Fruit fly (Drosophila melanogaster) whole organism, embryonic: ENCODE data around the gene PLCXD.

Experiments used
- Atf-2 ChIP-seq: fragments of 200-800 bp; sonication (Bioruptor generic); optimal IDR thresholded peaks from 2 replicates; lab custom pipeline; 2016; ENCODE audit warnings: missing biosample characterization, missing genetic modification characterization
- CG11247 ChIP-seq: fragments of 200-800 bp; sonication (Bioruptor generic); IDR thresholded peaks from 2 replicates; pipeline ENCODE4 v1.3.6; 2022; ENCODE audit warnings: missing biosample characterization, missing genetic modification characterization
- CG11560 ChIP-seq: fragments of 200-800 bp; sonication (Bioruptor generic); IDR thresholded peaks from 3 replicates; pipeline ENCODE4 v1.3.6; 2022; ENCODE audit warnings: missing biosample characterization, missing genetic modification characterization
- CG12236 ChIP-seq: fragments of 200-800 bp; sonication (Bioruptor generic); optimal IDR thresholded peaks from 2 replicates; lab custom pipeline; 2016; ENCODE audit warnings: missing biosample characterization, missing genetic modification characterization
- CG12659 ChIP-seq: fragments of 200-800 bp; sonication (Bioruptor generic); optimal IDR thresholded peaks from 3 replicates; lab custom pipeline; 2017; ENCODE audit warnings: mild to moderate bottlenecking, missing biosample characterization, missing genetic modification reagents, missing genetic modification characterization
- CG14050 ChIP-seq: fragments of 200-800 bp; sonication (Bioruptor generic); IDR thresholded peaks from 3 replicates; pipeline ENCODE4 v1.3.6; 2022; ENCODE audit warnings: missing biosample characterization, missing genetic modification characterization
- CG14667 ChIP-seq: fragments of 200-800 bp; sonication (Bioruptor generic); IDR thresholded peaks from 2 replicates; pipeline ENCODE4 v1.3.6; 2022; ENCODE audit warnings: missing biosample characterization, missing genetic modification characterization
- CG14860 ChIP-seq: fragments of 200-800 bp; sonication (Bioruptor generic); IDR thresholded peaks from 3 replicates; pipeline ENCODE4 v1.3.6; 2022; ENCODE audit warnings: missing biosample characterization, missing genetic modification characterization; ENCODE audit not compliant: partially characterized antibody
- CG15479 ChIP-seq: fragments of 200-800 bp; sonication (Bioruptor generic); optimal IDR thresholded peaks from 3 replicates; lab custom pipeline; 2019; ENCODE audit warnings: missing biosample characterization, mild to moderate bottlenecking, missing genetic modification characterization, moderate library complexity
- CG15514 ChIP-seq: fragments of 200-800 bp; sonication (Bioruptor generic); optimal IDR thresholded peaks from 3 replicates; lab custom pipeline; 2017; ENCODE audit warnings: missing biosample characterization, missing genetic modification characterization, mild to moderate bottlenecking, moderate library complexity, missing genetic modification reagents
- CG16815 ChIP-seq: fragments of 200-800 bp; sonication (Bioruptor generic); optimal IDR thresholded peaks from 3 replicates; lab custom pipeline; 2017; ENCODE audit warnings: missing biosample characterization, mild to moderate bottlenecking, missing genetic modification characterization
- CG6689 ChIP-seq: fragments of 200-800 bp; sonication (Bioruptor generic); IDR thresholded peaks from 2 replicates; pipeline ENCODE4 v1.3.6; 2022; ENCODE audit warnings: missing biosample characterization, missing genetic modification characterization
- CG6791 ChIP-seq: fragments of 200-800 bp; sonication (Bioruptor generic); IDR thresholded peaks from 3 replicates; pipeline ENCODE4 v1.3.6; 2022; ENCODE audit warnings: missing biosample characterization, missing genetic modification characterization; ENCODE audit not compliant: partially characterized antibody
- CG8290 ChIP-seq, 3 experiments: fragments of 200-800 bp; sonication (Bioruptor generic); optimal IDR thresholded peaks; 2 replicates each; lab custom pipeline; 2016 to 2019; ENCODE audit warnings: missing biosample characterization in 3 of 3, missing genetic modification characterization in 3 of 3, mild to moderate bottlenecking in 2 of 3, moderate library complexity in 1 of 3
- CG9215 ChIP-seq: fragments of 200-800 bp; sonication (Bioruptor generic); IDR thresholded peaks from 2 replicates; pipeline ENCODE4 v1.3.6; 2022; ENCODE audit warnings: missing biosample characterization, missing genetic modification characterization
- Dll ChIP-seq: fragments of 200-800 bp; sonication (Bioruptor generic); IDR thresholded peaks from 4 replicates; pipeline ENCODE4 v1.3.6; 2022; ENCODE audit warnings: missing biosample characterization, missing genetic modification characterization; ENCODE audit not compliant: partially characterized antibody
- Dp ChIP-seq: fragments of 200-800 bp; sonication (Bioruptor generic); optimal IDR thresholded peaks from 2 replicates; lab custom pipeline; 2018; ENCODE audit warnings: missing biosample characterization, mild to moderate bottlenecking, missing genetic modification characterization, moderate library complexity
- Fer3 ChIP-seq: fragments of 200-800 bp; sonication (Bioruptor generic); optimal IDR thresholded peaks from 2 replicates; lab custom pipeline; 2018; ENCODE audit warnings: missing biosample characterization, mild to moderate bottlenecking, missing genetic modification characterization, moderate library complexity
- Hand ChIP-seq: fragments of 200-800 bp; sonication (Bioruptor generic); optimal IDR thresholded peaks from 2 replicates; lab custom pipeline; 2017; ENCODE audit warnings: mild to moderate bottlenecking, missing biosample characterization, missing genetic modification reagents, missing genetic modification characterization
- Hr51 ChIP-seq, 2 experiments: fragments of 200-800 bp; sonication (Bioruptor generic); optimal IDR thresholded peaks; 2 replicates in 1 of 2; 3 replicates in 1 of 2; lab custom pipeline; 2016 to 2018; ENCODE audit warnings: missing biosample characterization in 2 of 2, missing genetic modification characterization in 2 of 2, mild to moderate bottlenecking in 1 of 2, moderate library complexity in 1 of 2
- Jarid2 ChIP-seq: fragments of 200-800 bp; sonication (Bioruptor generic); optimal IDR thresholded peaks from 3 replicates; lab custom pipeline; 2017; ENCODE audit warnings: mild to moderate bottlenecking, missing biosample characterization, missing genetic modification reagents, missing genetic modification characterization
- Med ChIP-seq: fragments of 200-800 bp; sonication (Bioruptor generic); peaks from one replicate; lab custom pipeline; 2016; ENCODE audit warnings: missing biosample characterization, missing genetic modification characterization, mild to moderate bottlenecking, inconsistent platforms, moderate library complexity
- Sry-δ ChIP-seq: fragments of 200-800 bp; sonication (Bioruptor generic); optimal IDR thresholded peaks from 2 replicates; lab custom pipeline; 2016; ENCODE audit warnings: missing biosample characterization, missing genetic modification characterization
- br ChIP-seq: fragments of >200 bp; optimal IDR thresholded peaks from 2 replicates; lab custom pipeline; 2017
- cad ChIP-seq: fragments of >200 bp; optimal IDR thresholded peaks from 2 replicates; lab custom pipeline; 2017; ENCODE audit warnings: missing biosample characterization, missing genetic modification characterization
- cg ChIP-seq: fragments of 200-800 bp; sonication (Bioruptor generic); optimal IDR thresholded peaks from 3 replicates; lab custom pipeline; 2019; ENCODE audit warnings: missing biosample characterization, mild to moderate bottlenecking, missing genetic modification characterization, moderate library complexity
- chinmo ChIP-seq: fragments of 200-800 bp; sonication (Bioruptor generic); IDR thresholded peaks from 4 replicates; pipeline ENCODE4 v1.3.6; 2022; ENCODE audit warnings: missing biosample characterization, missing genetic modification characterization; ENCODE audit not compliant: partially characterized antibody
- ci ChIP-seq: fragments of 200-800 bp; sonication (Bioruptor generic); IDR thresholded peaks from 3 replicates; pipeline ENCODE4 v1.3.6; 2022; ENCODE audit warnings: missing biosample characterization, missing genetic modification characterization
- crol ChIP-seq: fragments of 200-800 bp; sonication (Bioruptor generic); IDR thresholded peaks from 2 replicates; pipeline ENCODE4 v1.3.6; 2022; ENCODE audit warnings: missing biosample characterization, missing genetic modification characterization
- dimm ChIP-seq: fragments of 200-800 bp; sonication (Bioruptor generic); IDR thresholded peaks from 2 replicates; pipeline ENCODE4 v1.3.6; 2022; ENCODE audit warnings: missing biosample characterization, missing genetic modification characterization
- dpn ChIP-seq, 2 experiments: fragments of 200-800 bp; sonication (Bioruptor generic); optimal IDR thresholded peaks; 3 replicates each; lab custom pipeline; 2016; ENCODE audit warnings: missing biosample characterization in 2 of 2, missing genetic modification characterization in 2 of 2
- eve ChIP-seq, 2 experiments: fragments of >200 bp; optimal IDR thresholded peaks; 2 replicates each; lab custom pipeline; 2017; ENCODE audit warnings: missing biosample characterization in 2 of 2, missing genetic modification characterization in 2 of 2
- ewg ChIP-seq: fragments of 200-800 bp; sonication (Bioruptor generic); optimal IDR thresholded peaks from 3 replicates; lab custom pipeline; 2017; ENCODE audit warnings: mild to moderate bottlenecking, missing biosample characterization, missing genetic modification reagents, missing genetic modification characterization
- grn ChIP-seq: fragments of 200-800 bp; sonication (Bioruptor generic); optimal IDR thresholded peaks from 3 replicates; lab custom pipeline; 2017; ENCODE audit warnings: missing biosample characterization, missing genetic modification characterization
- prd ChIP-seq, 3 experiments: fragments of >200 bp in 2 of 3; fragments of 200-800 bp in 1 of 3; sonication (Bioruptor generic) in 1 of 3; optimal IDR thresholded peaks in 2 of 3; IDR thresholded peaks in 1 of 3; 2 replicates in 2 of 3; 3 replicates in 1 of 3; pipeline versions ENCODE4 v1.3.6 to Lab custom; 2017 to 2022; ENCODE audit warnings: missing biosample characterization in 1 of 3, missing genetic modification characterization in 1 of 3
- sd ChIP-seq: fragments of 200-800 bp; sonication (Bioruptor generic); optimal IDR thresholded peaks from 3 replicates; lab custom pipeline; 2018; ENCODE audit warnings: missing biosample characterization, mild to moderate bottlenecking, missing genetic modification characterization, moderate library complexity
- slou ChIP-seq: fragments of 200-800 bp; sonication (Bioruptor generic); optimal IDR thresholded peaks from 3 replicates; lab custom pipeline; 2016; ENCODE audit warnings: missing biosample characterization, missing genetic modification characterization
- slp2 ChIP-seq: fragments of 200-800 bp; sonication (Bioruptor generic); optimal IDR thresholded peaks from 2 replicates; lab custom pipeline; 2016; ENCODE audit warnings: missing biosample characterization, missing genetic modification characterization
- tll ChIP-seq, 2 experiments: fragments of 200-800 bp in 1 of 2; fragments of >200 bp in 1 of 2; sonication (Bioruptor generic) in 1 of 2; optimal IDR thresholded peaks; 2 replicates each; lab custom pipeline; 2017 to 2019; ENCODE audit warnings: missing biosample characterization in 2 of 2, missing genetic modification characterization in 2 of 2, mild to moderate bottlenecking in 1 of 2, moderate library complexity in 1 of 2
- twi ChIP-seq: fragments of 200-800 bp; optimal IDR thresholded peaks from 2 replicates; lab custom pipeline; 2019; ENCODE audit warnings: missing biosample characterization, mild to moderate bottlenecking, missing genetic modification characterization, moderate library complexity
- z ChIP-seq: fragments of 200-800 bp; sonication (Bioruptor generic); IDR thresholded peaks from 3 replicates; pipeline ENCODE4 v1.3.6; 2022; ENCODE audit warnings: missing biosample characterization, missing genetic modification characterization
- zen ChIP-seq: fragments of 200-800 bp; sonication (Bioruptor generic); optimal IDR thresholded peaks from 3 replicates; lab custom pipeline; 2018; ENCODE audit warnings: missing biosample characterization, mild to moderate bottlenecking, missing genetic modification characterization, moderate library complexity
- zfh2 ChIP-seq: fragments of 200-800 bp; sonication (Bioruptor generic); optimal IDR thresholded peaks from 2 replicates; lab custom pipeline; 2016; ENCODE audit warnings: missing biosample characterization, missing genetic modification characterization

The PLCXD gene

DNA sequence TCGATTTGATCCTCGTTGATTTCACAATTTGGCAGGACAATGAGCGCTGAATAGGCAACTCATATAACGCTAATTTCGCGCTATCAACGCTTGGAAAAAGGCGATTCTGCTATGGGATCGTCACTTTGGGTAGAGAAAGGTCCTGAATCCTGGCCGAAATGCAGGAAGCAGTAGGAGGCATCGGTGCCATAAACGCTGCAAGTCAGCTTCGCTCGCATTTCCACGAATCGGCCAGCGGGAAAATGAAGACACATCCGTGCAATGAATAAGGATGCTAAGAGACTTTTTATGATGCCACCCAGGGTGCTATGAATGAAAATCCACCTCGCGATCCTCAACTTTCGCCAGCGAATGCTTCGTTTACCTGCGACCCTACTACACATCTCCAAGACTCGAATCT is 38.2 kb downstream of the PLCXD start:
- peak; percentile 39 for TF ChIP-seq zen
- no peak for TF ChIP-seq CG14860 (GFP tag; lab: Robert Waterston, UW)
- TF ChIP-seq CG16815 (GFP tag; lab: Kevin White, UChicago) = no peak
- peak; percentile 98 for TF ChIP-seq cad
- no peak for TF ChIP-seq zfh2 (GFP tag; lab: Kevin White, UChicago)
- peak in 1 of 2 experiments; percentile 69 for TF ChIP-seq tll (GFP tag; optimal IDR thresholded peaks at IDR 0.05; lab: Kevin White, UChicago)

DNA sequence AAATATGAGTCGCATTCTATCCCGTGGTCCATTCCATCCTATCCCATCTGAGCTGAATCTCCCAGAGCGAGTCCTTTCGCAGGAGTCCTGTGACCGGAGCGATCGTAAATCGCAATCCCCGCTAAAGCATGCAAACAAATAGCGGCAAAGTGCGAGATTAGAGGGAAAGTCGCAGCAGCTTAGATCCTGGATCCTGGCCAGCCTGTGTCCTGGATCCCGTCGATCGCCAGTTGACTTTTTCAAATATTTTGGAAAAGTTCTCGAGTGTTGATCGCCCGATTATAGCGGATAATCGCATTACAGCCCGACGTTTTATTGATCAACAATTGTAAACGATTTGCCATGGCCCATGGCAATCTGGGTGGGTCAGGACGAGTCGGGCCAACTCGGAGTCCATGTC is 39.9 kb downstream of the PLCXD start:
- no peak for TF ChIP-seq z (GFP tag; lab: Robert Waterston, UW)
- no peak for TF ChIP-seq Sry-δ (GFP tag; lab: Kevin White, UChicago)
- no peak for TF ChIP-seq CG16815 (GFP tag; lab: Kevin White, UChicago)
- TF ChIP-seq CG6689 (GFP tag; lab: Robert Waterston, UW) = no peak
- TF ChIP-seq Hr51 (GFP tag; optimal IDR thresholded peaks at IDR 0.05; lab: Kevin White, UChicago) = no peak
- no peak for TF ChIP-seq CG12659 (GFP tag; lab: Kevin White, UChicago)
- no peak for TF ChIP-seq CG9215 (GFP tag; lab: Robert Waterston, UW)
- TF ChIP-seq cad = peak; percentile 33
- no peak for TF ChIP-seq sd (tag; lab: Kevin White, UChicago)
- TF ChIP-seq Fer3 = no peak
- TF ChIP-seq grn (GFP tag; lab: Kevin White, UChicago) = no peak
- no peak for TF ChIP-seq CG12236 (GFP tag; lab: Kevin White, UChicago)
- TF ChIP-seq tll (GFP tag; optimal IDR thresholded peaks at IDR 0.05; lab: Kevin White, UChicago) = peak in 1 of 2 experiments; percentile 94
- no peak for TF ChIP-seq Dll

dm6 chr2L:12091522-12091921 is 42.3 kb downstream of the PLCXD start, which contains the start of gene Pex19:
TSS of gene Pex19 (plus strand) at chr2L:12091822.
- TF ChIP-seq Jarid2 (GFP tag; lab: Kevin White, UChicago) (no peak), CG12659 (GFP tag; lab: Kevin White, UChicago) (no peak), slp2 (no peak), dpn (GFP tag; optimal IDR thresholded peaks at IDR 0.05; lab: Kevin White, UChicago) (no peak), chinmo (GFP tag; lab: Robert Waterston, UW) (no peak), Atf-2 (no peak), ewg (no peak), crol (GFP tag; lab: Robert Waterston, UW) (no peak), CG14050 (no peak), Dp (GFP tag; lab: Kevin White, UChicago) (no peak), CG11247 (GFP tag; lab: Robert Waterston, UW) (no peak), br (lab: Kevin White, UChicago) (no peak), ci (no peak)

- TF ChIP-seq cad (peak; percentile 86), dimm (GFP tag; lab: Robert Waterston, UW) (no peak), prd (optimal IDR thresholded peaks at IDR 0.05; lab: Kevin White, UChicago) (no peak), prd (GFP tag; IDR thresholded peaks at IDR 0.05; lab: Robert Waterston, UW) (peak; percentile 3; the same call in 1 of the 3 replicates), tll (GFP tag; optimal IDR thresholded peaks at IDR 0.05; lab: Kevin White, UChicago) (peak in 1 of 2 experiments; percentile 95), CG14667 (GFP tag; lab: Robert Waterston, UW) (no peak), eve (GFP tag; optimal IDR thresholded peaks at IDR 0.05; lab: Kevin White, UChicago) (no peak)
These were observed 42.8 kb downstream of the PLCXD start for dm6 chr2L:12092041-12092440.

DNA sequence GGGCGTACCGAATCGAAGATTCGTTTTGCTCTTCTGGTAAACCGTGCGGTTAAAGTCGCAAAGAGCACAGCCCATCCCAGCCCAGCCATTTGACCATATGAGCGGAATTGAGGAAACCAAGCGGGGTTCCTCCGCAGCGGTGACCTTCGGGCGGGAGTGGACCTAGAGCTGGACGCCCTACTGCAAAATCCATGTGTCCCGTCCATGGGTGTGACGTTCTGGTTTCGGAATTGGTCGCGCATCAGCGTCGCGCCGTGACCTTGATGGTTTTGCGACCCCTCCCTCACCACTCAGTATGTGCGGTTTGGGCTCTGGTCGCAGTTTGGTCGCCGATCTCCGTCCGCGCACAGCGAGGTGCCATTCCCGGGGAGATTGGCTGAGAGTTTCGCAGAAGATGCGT is 43.5 kb downstream of the PLCXD start:
- no peak for TF ChIP-seq Hand (GFP tag; lab: Kevin White, UChicago)
- TF ChIP-seq slou (GFP tag; lab: Kevin White, UChicago) = no peak
- peak; percentile 22; the same call in 1 of the 3 replicates for TF ChIP-seq CG11560 (tag; lab: Robert Waterston, UW)
- peak; percentile 6 for TF ChIP-seq Med (GFP tag; lab: Kevin White, UChicago)
- TF ChIP-seq cg = no peak
- peak; percentile 65 for TF ChIP-seq CG15479 (GFP tag; lab: Kevin White, UChicago)
- no peak for TF ChIP-seq CG8290 (GFP tag; optimal IDR thresholded peaks at IDR 0.05; lab: Kevin White, UChicago)
- TF ChIP-seq CG8290 (tag; optimal IDR thresholded peaks at IDR 0.05; lab: Kevin White, UChicago) = no peak
- TF ChIP-seq zen = peak; percentile 62
- TF ChIP-seq prd (optimal IDR thresholded peaks at IDR 0.05; lab: Kevin White, UChicago) = no peak
- TF ChIP-seq prd (GFP tag; IDR thresholded peaks at IDR 0.05; lab: Robert Waterston, UW) = peak; percentile 84
- TF ChIP-seq CG6791 (GFP tag; lab: Robert Waterston, UW) = 0 out of 3 replicates have a peak, but pooled peaks have one; percentile 39
- TF ChIP-seq CG15514 (GFP tag; lab: Kevin White, UChicago) = no peak
- TF ChIP-seq twi = peak; percentile 74
